Fruit fly (Drosophila melanogaster) whole organism, wandering third instar larva: Measurements from ENCODE around the gene PH4alphaEFB.

Experiments used
- Abd-B ChIP-seq: fragments of >200 bp; optimal IDR thresholded peaks from 2 replicates; lab custom pipeline; 2017; ENCODE audit warnings: missing biosample characterization, missing genetic modification characterization
- CG9705 ChIP-seq: fragments of 200-800 bp; sonication (Bioruptor generic); optimal IDR thresholded peaks from 2 replicates; lab custom pipeline; 2018; ENCODE audit warnings: missing biosample characterization, mild to moderate bottlenecking, missing genetic modification characterization
- CrebA ChIP-seq: fragments of 200-800 bp; sonication (Bioruptor generic); optimal IDR thresholded peaks from 2 replicates; lab custom pipeline; 2016; ENCODE audit warnings: missing biosample characterization, mild to moderate bottlenecking, missing genetic modification characterization, borderline replicate concordance
- Dif ChIP-seq: fragments of 200-275, 200-300 bp; sonication (Bioruptor generic); optimal IDR thresholded peaks from 2 replicates; lab custom pipeline; 2018; ENCODE audit warnings: missing biosample characterization, missing genetic modification characterization; ENCODE audit not compliant: partially characterized antibody
- GATAd ChIP-seq: sonication (Bioruptor generic); optimal IDR thresholded peaks from 2 replicates; lab custom pipeline; 2016; ENCODE audit warnings: missing biosample characterization, missing genetic modification characterization
- HLH106 ChIP-seq: fragments of 200-800 bp; optimal IDR thresholded peaks from 3 replicates; lab custom pipeline; 2019; ENCODE audit warnings: missing biosample characterization, mild to moderate bottlenecking, missing genetic modification characterization, moderate library complexity
- Hr78 ChIP-seq: fragments of >200 bp; optimal IDR thresholded peaks from 2 replicates; lab custom pipeline; 2017; ENCODE audit warnings: missing biosample characterization, missing genetic modification characterization
- Hr83 ChIP-seq: fragments of 200-300 bp; sonication (Bioruptor generic); optimal IDR thresholded peaks from 2 replicates; lab custom pipeline; 2016; ENCODE audit warnings: missing biosample characterization, mild to moderate bottlenecking, missing genetic modification characterization, moderate library complexity; ENCODE audit not compliant: poor library complexity, severe bottlenecking
- Jra ChIP-seq: sonication (Bioruptor generic); optimal IDR thresholded peaks from 2 replicates; lab custom pipeline; 2016; ENCODE audit warnings: missing biosample characterization, missing genetic modification characterization
- Mio ChIP-seq: sonication (Bioruptor generic); optimal IDR thresholded peaks from 2 replicates; lab custom pipeline; 2016; ENCODE audit warnings: missing biosample characterization, missing genetic modification characterization
- Myc ChIP-seq: fragments of >200 bp; optimal IDR thresholded peaks from 2 replicates; lab custom pipeline; 2017
- N ChIP-seq: fragments of >200 bp; optimal IDR thresholded peaks from 2 replicates; lab custom pipeline; 2018; ENCODE audit warnings: missing biosample characterization, missing external identifiers, missing genetic modification characterization
- OdsH ChIP-seq: fragments of 200-800 bp; sonication (Bioruptor generic); optimal IDR thresholded peaks from 2 replicates; lab custom pipeline; 2016; ENCODE audit warnings: missing biosample characterization, mild to moderate bottlenecking, missing genetic modification characterization
- Rel ChIP-seq, 2 experiments: fragments of 200-800 bp; sonication (Bioruptor generic) in 1 of 2; optimal IDR thresholded peaks; 2 replicates in 1 of 2; 3 replicates in 1 of 2; lab custom pipeline; 2016 to 2019; ENCODE audit warnings: mild to moderate bottlenecking in 2 of 2, missing biosample characterization in 2 of 2, missing genetic modification characterization in 2 of 2, moderate library complexity in 1 of 2
- Vsx2 ChIP-seq: fragments of 200-300, 225-300 bp; sonication (Bioruptor generic); optimal IDR thresholded peaks from 2 replicates; lab custom pipeline; 2018; ENCODE audit warnings: missing biosample characterization, missing genetic modification characterization; ENCODE audit not compliant: partially characterized antibody
- br ChIP-seq: fragments of 200-800 bp; sonication (Bioruptor generic); optimal IDR thresholded peaks from 2 replicates; lab custom pipeline; 2016; ENCODE audit warnings: missing biosample characterization, missing genetic modification characterization
- dl ChIP-seq, 2 experiments: fragments of 175-275, 200-275 bp in 1 of 2; fragments of 200-275 bp in 1 of 2; sonication (Bioruptor generic); optimal IDR thresholded peaks; lab custom pipeline; 2018; ENCODE audit warnings: mild to moderate bottlenecking in 2 of 2, missing biosample characterization in 2 of 2, missing genetic modification characterization in 2 of 2, moderate library complexity in 2 of 2; ENCODE audit not compliant: partially characterized antibody in 2 of 2, insufficient read depth in 1 of 2
- dmrt93B ChIP-seq: fragments of 200-800 bp; sonication (Bioruptor generic); optimal IDR thresholded peaks from 2 replicates; lab custom pipeline; 2018; ENCODE audit warnings: missing biosample characterization, mild to moderate bottlenecking, missing genetic modification characterization
- dsf ChIP-seq: sonication (Bioruptor generic); optimal IDR thresholded peaks from 2 replicates; lab custom pipeline; 2016; ENCODE audit warnings: missing biosample characterization, missing genetic modification characterization, borderline replicate concordance
- h ChIP-seq: fragments of 200-800 bp; sonication (Bioruptor generic); optimal IDR thresholded peaks from 3 replicates; lab custom pipeline; 2016; ENCODE audit warnings: missing biosample characterization, mild to moderate bottlenecking, missing genetic modification characterization
- jim ChIP-seq: fragments of 175-275, 200-325 bp; sonication (Bioruptor generic); optimal IDR thresholded peaks from 2 replicates; lab custom pipeline; 2016; ENCODE audit warnings: missing biosample characterization, mild to moderate bottlenecking, missing genetic modification characterization
- lola ChIP-seq: fragments of >200 bp; optimal IDR thresholded peaks from 2 replicates; lab custom pipeline; 2017; ENCODE audit warnings: missing biosample characterization, missing genetic modification characterization
- pan ChIP-seq: fragments of >200 bp; optimal IDR thresholded peaks from 2 replicates; lab custom pipeline; 2017
- psq ChIP-seq: fragments of 200-800 bp; sonication (Bioruptor generic); optimal IDR thresholded peaks from 3 replicates; lab custom pipeline; 2017; ENCODE audit warnings: missing biosample characterization, mild to moderate bottlenecking, missing genetic modification characterization, moderate library complexity
- rgr ChIP-seq: fragments of 200-800 bp; sonication (Bioruptor generic); optimal IDR thresholded peaks from 3 replicates; lab custom pipeline; 2016; ENCODE audit warnings: missing biosample characterization, mild to moderate bottlenecking, missing genetic modification characterization
- sage ChIP-seq: fragments of 200-800 bp; sonication (Bioruptor generic); optimal IDR thresholded peaks from 2 replicates; lab custom pipeline; 2016; ENCODE audit warnings: missing biosample characterization, mild to moderate bottlenecking, missing genetic modification characterization
- sv ChIP-seq: fragments of 200-800 bp; sonication (Bioruptor generic); optimal IDR thresholded peaks from 3 replicates; lab custom pipeline; 2016; ENCODE audit warnings: missing biosample characterization, missing genetic modification characterization
- tai ChIP-seq: sonication (Bioruptor generic); optimal IDR thresholded peaks from 2 replicates; lab custom pipeline; 2016; ENCODE audit warnings: missing biosample characterization, missing genetic modification characterization
- usp ChIP-seq: fragments of >200 bp; optimal IDR thresholded peaks from 2 replicates; lab custom pipeline; 2017; ENCODE audit warnings: missing biosample characterization, missing genetic modification characterization
- woc ChIP-seq: sonication (Bioruptor generic); optimal IDR thresholded peaks from 2 replicates; lab custom pipeline; 2016; ENCODE audit warnings: missing biosample characterization, mild to moderate bottlenecking, missing genetic modification characterization

The PH4alphaEFB gene

dm6 chr3R:30474667-30475213 lies 8.9 kb downstream of the PH4alphaEFB start:
- TF ChIP-seq dmrt93B (GFP tag; lab: Kevin White, UChicago), result no peak
- no peak for TF ChIP-seq N (GFP tag; lab: Kevin White, UChicago)
- no peak for TF ChIP-seq Abd-B (GFP tag; lab: Kevin White, UChicago)
- TF ChIP-seq sv (GFP tag; lab: Kevin White, UChicago), result no peak
- no peak for TF ChIP-seq dl (GFP tag; optimal IDR thresholded peaks at IDR 0.05; lab: Kevin White, UChicago; ENCODE audit: insufficient read depth in 1 of 2, partially characterized antibody in 2 of 2)
- no peak for TF ChIP-seq psq (GFP tag; lab: Kevin White, UChicago)
- TF ChIP-seq br (GFP tag; lab: Kevin White, UChicago), result no peak
- TF ChIP-seq sage (GFP tag; lab: Kevin White, UChicago), result no peak
- no peak for TF ChIP-seq pan (lab: Kevin White, UChicago)
- TF ChIP-seq h (GFP tag; lab: Kevin White, UChicago), result no peak
- no peak for TF ChIP-seq CrebA (GFP tag; lab: Kevin White, UChicago)
- no peak for TF ChIP-seq usp (GFP tag; lab: Kevin White, UChicago)
- no peak for TF ChIP-seq Hr83 (GFP tag; lab: Kevin White, UChicago)
- no peak for TF ChIP-seq GATAd (GFP tag; lab: Kevin White, UChicago)
- no peak for TF ChIP-seq Myc
- no peak for TF ChIP-seq Dif
- TF ChIP-seq woc (GFP tag; lab: Kevin White, UChicago), result no peak
- no peak for TF ChIP-seq Hr78 (GFP tag; lab: Kevin White, UChicago)
- no peak for TF ChIP-seq Vsx2 (GFP tag; lab: Kevin White, UChicago)
- TF ChIP-seq HLH106, result no peak

dm6 chr3R:30475910-30476309 lies 10.1 kb downstream of the PH4alphaEFB start:
- TF ChIP-seq dsf (GFP tag; lab: Kevin White, UChicago) (no peak), jim (GFP tag; lab: Kevin White, UChicago) (no peak), Myc (no peak), dmrt93B (GFP tag; lab: Kevin White, UChicago) (no peak), CrebA (GFP tag; lab: Kevin White, UChicago) (no peak), Hr83 (GFP tag; lab: Kevin White, UChicago) (no peak), tai (GFP tag; lab: Kevin White, UChicago) (no peak), Abd-B (GFP tag; lab: Kevin White, UChicago) (no peak)
- TF ChIP-seq, all 38 proteins: peak for 0

dm6 chr3R:30476367-30476766 lies 10.5 kb downstream of the PH4alphaEFB start, which contains the start of gene spdo:
Gene spdo, plus strand, starts transcription at chr3R:30476684.
- TF ChIP-seq CrebA (GFP tag; lab: Kevin White, UChicago), result no peak
- TF ChIP-seq OdsH (GFP tag; lab: Kevin White, UChicago), result no peak
- TF ChIP-seq Jra (GFP tag; lab: Kevin White, UChicago), result no peak
- no peak for TF ChIP-seq Vsx2 (GFP tag; lab: Kevin White, UChicago)

- no peak for TF ChIP-seq Abd-B (GFP tag; lab: Kevin White, UChicago)
- no peak for TF ChIP-seq tai (GFP tag; lab: Kevin White, UChicago)
- TF ChIP-seq Dif, result no peak
- TF ChIP-seq Myc, result no peak
- no peak for TF ChIP-seq Hr83 (GFP tag; lab: Kevin White, UChicago)
- TF ChIP-seq rgr, result no peak
- no peak for TF ChIP-seq pan (lab: Kevin White, UChicago)
- no peak for TF ChIP-seq Mio
- no peak for TF ChIP-seq Rel (GFP tag; optimal IDR thresholded peaks at IDR 0.05; lab: Kevin White, UChicago)
- TF ChIP-seq Rel (tag; optimal IDR thresholded peaks at IDR 0.05; lab: Kevin White, UChicago), result no peak
- TF ChIP-seq dl (GFP tag; optimal IDR thresholded peaks at IDR 0.05; lab: Kevin White, UChicago; ENCODE audit: insufficient read depth in 1 of 2, partially characterized antibody in 2 of 2), result no peak
- TF ChIP-seq CG9705, result no peak
- TF ChIP-seq lola, result no peak
- no peak for TF ChIP-seq woc (GFP tag; lab: Kevin White, UChicago)
- no peak for TF ChIP-seq N (GFP tag; lab: Kevin White, UChicago)
- TF ChIP-seq Vsx2 (GFP tag; lab: Kevin White, UChicago), result no peak
- no peak for TF ChIP-seq GATAd (GFP tag; lab: Kevin White, UChicago)
- no peak for TF ChIP-seq OdsH (GFP tag; lab: Kevin White, UChicago)
- TF ChIP-seq sv (GFP tag; lab: Kevin White, UChicago), result no peak
Measured at dm6 chr3R:30487828-30488227, 22.0 kb downstream of the PH4alphaEFB start, which contains the start of gene Jon99Fii. Gene Jon99Fii, minus strand, starts transcription at chr3R:30487928.
